Worm (Caenorhabditis elegans): ENCODE measurements around the gene tpp-2.

Gene tpp-2

ce11 chrII:6142539-6142938, 45.1 kb upstream of the tpp-2 start:
- no peak for TF ChIP-seq B0019.2 (GFP tag; conservative IDR thresholded peaks at IDR 0.05)
- no peak for TF ChIP-seq mes-4 (tag; optimal IDR thresholded peaks at IDR 0.05)

ce11 chrII:6139484-6139883, 42.1 kb upstream of the tpp-2 start:
- TF ChIP-seq ztf-22 (GFP tag; optimal IDR thresholded peaks at IDR 0.05) = no peak
- TF ChIP-seq sdz-38 (tag; optimal IDR thresholded peaks at IDR 0.05) = no peak
- no peak for TF ChIP-seq snpc-4 (GFP tag; optimal IDR thresholded peaks at IDR 0.05)
- no peak for TF ChIP-seq snpc-4 (tag; optimal IDR thresholded peaks at IDR 0.05)
- TF ChIP-seq rcor-1 (GFP tag; IDR thresholded peaks at IDR 0.05) = no peak
- TF ChIP-seq F57A8.1 (GFP tag; optimal IDR thresholded peaks at IDR 0.05) = no peak
- TF ChIP-seq chd-7 (tag; optimal IDR thresholded peaks at IDR 0.05) = no peak
- TF ChIP-seq attf-5 (GFP tag; optimal IDR thresholded peaks at IDR 0.05) = no peak
- TF ChIP-seq madf-3 (GFP tag; IDR thresholded peaks at IDR 0.05) = no peak
- TF ChIP-seq K12H6.12 (tag; optimal IDR thresholded peaks at IDR 0.05) = no peak
- no peak for TF ChIP-seq F10E7.11 (tag; optimal IDR thresholded peaks at IDR 0.05)
- no peak for TF ChIP-seq ceh-40 (GFP tag; IDR thresholded peaks at IDR 0.05)
- TF ChIP-seq lin-35 (GFP tag; optimal IDR thresholded peaks at IDR 0.05) = no peak
- TF ChIP-seq akir-1 (GFP tag; optimal IDR thresholded peaks at IDR 0.05) = no peak
- no peak for TF ChIP-seq F22D6.2 (tag; optimal IDR thresholded peaks at IDR 0.05)
- no peak for TF ChIP-seq T07F8.4 (tag; optimal IDR thresholded peaks at IDR 0.05)
- TF ChIP-seq bed-2 (GFP tag; IDR thresholded peaks at IDR 0.05) = no peak
- no peak for TF ChIP-seq nfyb-1 (GFP tag; IDR thresholded peaks at IDR 0.05)
- TF ChIP-seq athp-1 (tag; optimal IDR thresholded peaks at IDR 0.05) = no peak

- TF ChIP-seq ccch-3 (GFP tag; optimal IDR thresholded peaks at IDR 0.05) (no peak), dpl-1 (GFP tag; optimal IDR thresholded peaks at IDR 0.05) (no peak), lin-54 (GFP tag; optimal IDR thresholded peaks at IDR 0.05) (no peak), Y53G8AR.9 (GFP tag; conservative IDR thresholded peaks at IDR 0.05) (no peak), sea-2 (GFP tag; IDR thresholded peaks at IDR 0.05) (no peak), him-1 (tag; optimal IDR thresholded peaks at IDR 0.05) (no peak)
These were observed 40.7 kb upstream of the tpp-2 start for ce11 chrII:6138138-6138537.

- TF ChIP-seq ekl-4 (GFP tag; IDR thresholded peaks at IDR 0.05) (no peak), egrh-3 (GFP tag; IDR thresholded peaks at IDR 0.05) (no peak), F33H1.4 (GFP tag; IDR thresholded peaks at IDR 0.05) (no peak), F10E7.11 (tag; optimal IDR thresholded peaks at IDR 0.05) (no peak), nhr-90 (tag; optimal IDR thresholded peaks at IDR 0.05) (no peak), let-607 (tag; optimal IDR thresholded peaks at IDR 0.05) (no peak), B0261.1 (tag; optimal IDR thresholded peaks at IDR 0.05) (no peak), C17E4.6 (GFP tag; IDR thresholded peaks at IDR 0.05) (no peak), sptf-2 (GFP tag; optimal IDR thresholded peaks at IDR 0.05) (no peak), ama-1 (optimal IDR thresholded peaks at IDR 0.05) (no peak), ama-1 (GFP tag; optimal IDR thresholded peaks at IDR 0.05) (no peak)
These were observed 39.3 kb upstream of the tpp-2 start for ce11 chrII:6136712-6137111.
